Worm (Caenorhabditis elegans) whole organism, L4/young adult: ENCODE results near the gene ift-43.
"Not testable (repeated sequence)": the region's sequence is repeated elsewhere in the genome, so short reads cannot be mapped to it uniquely, and the experiment has no call there.

Source experiments
- W03F9.2 ChIP-seq: fragments of 150-350 bp; optimal IDR thresholded peaks from 2 replicates; lab custom pipeline; 2014; ENCODE audit warnings: missing biosample characterization, missing genetic modification characterization
- dao-5 ChIP-seq: sonication (generic microtip); optimal IDR thresholded peaks from 2 replicates; lab custom pipeline; 2016; ENCODE audit warnings: missing genotype, missing genetic modification characterization, moderate library complexity, missing compliant biosample characterization
- him-1 ChIP-seq: sonication (generic microtip); optimal IDR thresholded peaks from 2 replicates; lab custom pipeline; 2016; ENCODE audit warnings: missing genotype, missing genetic modification reagents, missing genetic modification characterization, missing compliant biosample characterization

- not testable (repeated sequence) for TF ChIP-seq dao-5; W03F9.2 (tag; lab: Kevin White, UChicago); him-1
These were observed 38.1 kb downstream of the ift-43 start, which contains the start of the genes eif-3.L and npl-4.2 for ce11 chrII:5622383-5622939.
